Fruit fly (Drosophila melanogaster) whole organism, prepupa: ENCODE data around the gene Smyd5.

Experiments used
- Blimp-1 ChIP-seq: fragments of 200-800 bp; sonication (Bioruptor generic); optimal IDR thresholded peaks from 3 replicates; lab custom pipeline; 2017; ENCODE audit warnings: missing biosample characterization, missing genetic modification characterization, mild to moderate bottlenecking, moderate library complexity, missing genetic modification reagents
- CG10631 ChIP-seq: fragments of 200-800 bp; sonication (Bioruptor generic); optimal IDR thresholded peaks from 2 replicates; lab custom pipeline; 2016; ENCODE audit warnings: missing biosample characterization, missing genetic modification characterization
- CG10669 ChIP-seq: fragments of 200-800 bp; sonication (Bioruptor generic); optimal IDR thresholded peaks from 3 replicates; lab custom pipeline; 2018; ENCODE audit warnings: missing biosample characterization, mild to moderate bottlenecking, missing genetic modification characterization, moderate library complexity
- CG11902 ChIP-seq: fragments of 200-800 bp; sonication (Bioruptor generic); optimal IDR thresholded peaks from 3 replicates; lab custom pipeline; 2016; ENCODE audit warnings: missing biosample characterization, missing genetic modification characterization
- CG15336 ChIP-seq: fragments of 200-800 bp; sonication (Bioruptor generic); IDR thresholded peaks from 2 replicates; pipeline ENCODE4 v1.3.6; 2022; ENCODE audit warnings: missing biosample characterization, missing genetic modification characterization
- CG1621 ChIP-seq: fragments of 200-800 bp; sonication (Bioruptor generic); optimal IDR thresholded peaks from 3 replicates; lab custom pipeline; 2018; ENCODE audit warnings: missing biosample characterization, mild to moderate bottlenecking, missing genetic modification characterization
- CG16779 ChIP-seq: fragments of 200-800 bp; sonication (Bioruptor generic); optimal IDR thresholded peaks from 3 replicates; lab custom pipeline; 2017; ENCODE audit warnings: missing biosample characterization, mild to moderate bottlenecking, missing genetic modification characterization
- CG3032 ChIP-seq: fragments of 200-800 bp; optimal IDR thresholded peaks from 2 replicates; lab custom pipeline; 2019; ENCODE audit warnings: missing biosample characterization, mild to moderate bottlenecking, missing genetic modification characterization, moderate library complexity
- CG31627 ChIP-seq: fragments of 200-800 bp; sonication (Bioruptor generic); optimal IDR thresholded peaks from 3 replicates; lab custom pipeline; 2016; ENCODE audit warnings: missing biosample characterization, missing genetic modification characterization
- CG32006 ChIP-seq: fragments of 200-800 bp; sonication (Bioruptor generic); optimal IDR thresholded peaks from 3 replicates; lab custom pipeline; 2017; ENCODE audit warnings: missing biosample characterization, mild to moderate bottlenecking, missing genetic modification characterization
- CG34406 ChIP-seq: fragments of 200-800 bp; sonication (Bioruptor generic); optimal IDR thresholded peaks from 3 replicates; lab custom pipeline; 2016; ENCODE audit warnings: missing biosample characterization, missing genetic modification characterization
- CG3919 ChIP-seq: fragments of 200-800 bp; sonication (Bioruptor generic); optimal IDR thresholded peaks from 3 replicates; lab custom pipeline; 2016; ENCODE audit warnings: missing biosample characterization, missing genetic modification characterization
- CG4318 ChIP-seq: fragments of 200-800 bp; sonication (Bioruptor generic); optimal IDR thresholded peaks from 3 replicates; lab custom pipeline; 2017; ENCODE audit warnings: missing biosample characterization, mild to moderate bottlenecking, missing genetic modification characterization
- CG6163 ChIP-seq: fragments of 200-800 bp; sonication (Bioruptor generic); IDR thresholded peaks from 3 replicates; pipeline ENCODE4 v1.3.6; 2022; ENCODE audit warnings: missing biosample characterization, missing genetic modification characterization
- CG6276 ChIP-seq: fragments of 200-800 bp; sonication (Bioruptor generic); optimal IDR thresholded peaks from 2 replicates; lab custom pipeline; 2017; ENCODE audit warnings: missing biosample characterization, mild to moderate bottlenecking, missing genetic modification characterization
- CG6792 ChIP-seq: fragments of 200-800 bp; sonication (Bioruptor generic); optimal IDR thresholded peaks from 3 replicates; lab custom pipeline; 2016; ENCODE audit warnings: missing biosample characterization, missing genetic modification characterization
- CG6808 ChIP-seq: fragments of 200-800 bp; sonication (Bioruptor generic); optimal IDR thresholded peaks from 3 replicates; lab custom pipeline; 2017; ENCODE audit warnings: missing biosample characterization, missing genetic modification characterization, mild to moderate bottlenecking, moderate library complexity, missing genetic modification reagents
- CG6854 ChIP-seq: fragments of 200-800 bp; sonication (Bioruptor generic); optimal IDR thresholded peaks from 2 replicates; lab custom pipeline; 2017; ENCODE audit warnings: missing biosample characterization, mild to moderate bottlenecking, missing genetic modification characterization
- CG7368 ChIP-seq: fragments of 200-800 bp; sonication (Bioruptor generic); optimal IDR thresholded peaks from 3 replicates; lab custom pipeline; 2016; ENCODE audit warnings: missing biosample characterization, missing genetic modification characterization
- CG8119 ChIP-seq: fragments of 200-800 bp; sonication (Bioruptor generic); IDR thresholded peaks from 3 replicates; pipeline ENCODE4 v1.3.6; 2022; ENCODE audit warnings: missing biosample characterization, missing genetic modification characterization
- CG8319 ChIP-seq: fragments of 200-800 bp; sonication (Bioruptor generic); optimal IDR thresholded peaks from 3 replicates; lab custom pipeline; 2016; ENCODE audit warnings: missing biosample characterization, missing genetic modification characterization
- CG9139 ChIP-seq: fragments of 200-800 bp; sonication (Bioruptor generic); optimal IDR thresholded peaks from 3 replicates; lab custom pipeline; 2017; ENCODE audit warnings: missing biosample characterization, mild to moderate bottlenecking, missing genetic modification characterization
- Eip78C ChIP-seq: fragments of 200-800 bp; sonication (Bioruptor generic); peaks from one replicate; lab custom pipeline; 2016; ENCODE audit warnings: missing biosample characterization, missing genetic modification characterization
- Eip93F ChIP-seq: fragments of 200-800 bp; sonication (Bioruptor generic); optimal IDR thresholded peaks from 2 replicates; lab custom pipeline; 2016; ENCODE audit warnings: missing biosample characterization, mild to moderate bottlenecking, missing genetic modification characterization
- Hr39 ChIP-seq: fragments of 200-800 bp; sonication (Bioruptor generic); optimal IDR thresholded peaks from 2 replicates; lab custom pipeline; 2016; ENCODE audit warnings: missing biosample characterization, missing genetic modification characterization
- Hr4 ChIP-seq: fragments of 200-800 bp; sonication (Bioruptor generic); optimal IDR thresholded peaks from 3 replicates; lab custom pipeline; 2016; ENCODE audit warnings: missing biosample characterization, missing genetic modification characterization
- Lpt ChIP-seq: fragments of 200-800 bp; sonication (Bioruptor generic); optimal IDR thresholded peaks from 3 replicates; lab custom pipeline; 2016; ENCODE audit warnings: missing biosample characterization, missing genetic modification characterization
- Met ChIP-seq: fragments of 200-800 bp; sonication (Bioruptor generic); optimal IDR thresholded peaks from 3 replicates; lab custom pipeline; 2016; ENCODE audit warnings: missing biosample characterization, missing genetic modification characterization
- OdsH ChIP-seq: fragments of 200-800 bp; sonication (Bioruptor generic); optimal IDR thresholded peaks from 3 replicates; lab custom pipeline; 2016; ENCODE audit warnings: missing biosample characterization, missing genetic modification characterization
- Sox102F ChIP-seq: fragments of 200-800 bp; sonication (Bioruptor generic); optimal IDR thresholded peaks from 2 replicates; lab custom pipeline; 2016; ENCODE audit warnings: missing biosample characterization, mild to moderate bottlenecking, missing genetic modification characterization
- Sox14 ChIP-seq: fragments of 200-800 bp; sonication (Bioruptor generic); optimal IDR thresholded peaks from 3 replicates; lab custom pipeline; 2016; ENCODE audit warnings: missing biosample characterization, missing genetic modification characterization
- Sox15 ChIP-seq: fragments of 200-800 bp; sonication (Bioruptor generic); optimal IDR thresholded peaks from 3 replicates; lab custom pipeline; 2016; ENCODE audit warnings: missing biosample characterization, missing genetic modification characterization
- acj6 ChIP-seq: fragments of 200-800 bp; sonication (Bioruptor generic); optimal IDR thresholded peaks from 3 replicates; lab custom pipeline; 2016; ENCODE audit warnings: missing biosample characterization, missing genetic modification characterization
- dsx ChIP-seq: fragments of 200-800 bp; optimal IDR thresholded peaks from 3 replicates; lab custom pipeline; 2019; ENCODE audit warnings: missing biosample characterization, mild to moderate bottlenecking, missing genetic modification characterization, moderate library complexity; ENCODE audit not compliant: poor library complexity, severe bottlenecking
- eg ChIP-seq: fragments of 200-800 bp; sonication (Bioruptor generic); IDR thresholded peaks from 3 replicates; pipeline ENCODE4 v1.3.6; 2022; ENCODE audit warnings: missing biosample characterization, missing genetic modification characterization
- esn ChIP-seq: fragments of 200-800 bp; sonication (Bioruptor generic); optimal IDR thresholded peaks from 2 replicates; lab custom pipeline; 2016; ENCODE audit warnings: missing biosample characterization, mild to moderate bottlenecking, missing genetic modification characterization, moderate library complexity
- fd85E ChIP-seq: fragments of 200-800 bp; sonication (Bioruptor generic); optimal IDR thresholded peaks from 3 replicates; lab custom pipeline; 2016; ENCODE audit warnings: missing biosample characterization, missing genetic modification characterization
- fkh ChIP-seq: fragments of 200-800 bp; sonication (Bioruptor generic); optimal IDR thresholded peaks from 3 replicates; lab custom pipeline; 2017; ENCODE audit warnings: missing biosample characterization, mild to moderate bottlenecking, missing genetic modification characterization, moderate library complexity
- lz ChIP-seq: fragments of 200-800 bp; sonication (Bioruptor generic); optimal IDR thresholded peaks from 3 replicates; lab custom pipeline; 2016; ENCODE audit warnings: missing biosample characterization, missing genetic modification characterization
- net ChIP-seq: fragments of 200-800 bp; sonication (Bioruptor generic); optimal IDR thresholded peaks from 3 replicates; lab custom pipeline; 2016; ENCODE audit warnings: missing biosample characterization, missing genetic modification characterization
- pdm3 ChIP-seq: fragments of 200-800 bp; sonication (Bioruptor generic); optimal IDR thresholded peaks from 3 replicates; lab custom pipeline; 2016; ENCODE audit warnings: missing biosample characterization, missing genetic modification characterization
- salr ChIP-seq, 2 experiments: fragments of 200-800 bp; sonication (Bioruptor generic); optimal IDR thresholded peaks; 3 replicates each; lab custom pipeline; 2016 to 2018; ENCODE audit warnings: missing biosample characterization in 2 of 2, missing genetic modification characterization in 2 of 2, mild to moderate bottlenecking in 1 of 2
- spab ChIP-seq: fragments of 200-800 bp; sonication (Bioruptor generic); optimal IDR thresholded peaks from 2 replicates; lab custom pipeline; 2017; ENCODE audit warnings: missing biosample characterization, mild to moderate bottlenecking, missing genetic modification characterization, missing genetic modification reagents
- ss ChIP-seq, 2 experiments: fragments of 200-800 bp; sonication (Bioruptor generic); optimal IDR thresholded peaks; 2 replicates in 1 of 2; 3 replicates in 1 of 2; lab custom pipeline; 2017 to 2018; ENCODE audit warnings: mild to moderate bottlenecking in 2 of 2, missing biosample characterization in 2 of 2, missing genetic modification characterization in 2 of 2, moderate library complexity in 1 of 2
- svp ChIP-seq: fragments of 200-800 bp; sonication (Bioruptor generic); peaks from one replicate; lab custom pipeline; 2016; ENCODE audit warnings: missing biosample characterization, missing genetic modification characterization
- topi ChIP-seq: fragments of 200-800 bp; sonication (Bioruptor generic); optimal IDR thresholded peaks from 3 replicates; lab custom pipeline; 2016; ENCODE audit warnings: missing biosample characterization, missing genetic modification characterization
- vri ChIP-seq: fragments of 200-800 bp; sonication (Bioruptor generic); optimal IDR thresholded peaks from 3 replicates; lab custom pipeline; 2016; ENCODE audit warnings: missing biosample characterization, mild to moderate bottlenecking, missing genetic modification characterization

Smyd5 gene

dm6 chr3R:21218733-21219165 is at the start of gene Smyd5, which contains the start of gene Oga:
Gene Smyd5 (minus strand): TSS chr3R:21218791.
Gene Oga (plus strand): TSS chr3R:21219077.
- TF ChIP-seq CG31627 (GFP tag; lab: Kevin White, UChicago) (peak; percentile 14), CG6163 (no peak), CG6276 (no peak), ss (GFP tag; optimal IDR thresholded peaks at IDR 0.05; lab: Kevin White, UChicago) (no peak), acj6 (GFP tag; lab: Kevin White, UChicago) (peak; percentile 25), Sox14 (peak; percentile 24), CG3032 (peak; percentile 8), esn (GFP tag; lab: Kevin White, UChicago) (peak; percentile 48), Hr39 (peak; percentile 14), CG6854 (no peak), Lpt (GFP tag; lab: Kevin White, UChicago) (no peak), lz (GFP tag; lab: Kevin White, UChicago) (peak; percentile 37), Eip78C (GFP tag; lab: Kevin White, UChicago) (peak; percentile 76), salr (GFP tag; optimal IDR thresholded peaks at IDR 0.05; lab: Kevin White, UChicago) (no peak), fkh (peak; percentile 68), topi (peak; percentile 30), Blimp-1 (no peak), Sox102F (GFP tag; lab: Kevin White, UChicago) (no peak)

dm6 chr3R:21267972-21268512 is 49.5 kb upstream of the Smyd5 start:
- no peak for TF ChIP-seq Eip78C (GFP tag; lab: Kevin White, UChicago)
- TF ChIP-seq CG6808 (GFP tag; lab: Kevin White, UChicago), result peak; percentile 22
- peak in 1 of 2 experiments; percentile 44 for TF ChIP-seq ss (GFP tag; optimal IDR thresholded peaks at IDR 0.05; lab: Kevin White, UChicago)
- TF ChIP-seq Lpt (GFP tag; lab: Kevin White, UChicago), result no peak

- TF ChIP-seq CG6792 (no peak), CG16779 (tag; lab: Kevin White, UChicago) (no peak), Eip93F (GFP tag; lab: Kevin White, UChicago) (no peak), CG11902 (GFP tag; lab: Kevin White, UChicago) (no peak), acj6 (GFP tag; lab: Kevin White, UChicago) (no peak), Met (no peak), CG32006 (GFP tag; lab: Kevin White, UChicago) (no peak), lz (GFP tag; lab: Kevin White, UChicago) (no peak), CG10669 (no peak), CG7368 (GFP tag; lab: Kevin White, UChicago) (no peak), CG4318 (GFP tag; lab: Kevin White, UChicago) (no peak), topi (peak; percentile 6), CG15336 (peak; percentile 27; the same call in 1 of the 2 replicates), CG10631 (no peak), CG34406 (GFP tag; lab: Kevin White, UChicago) (peak; percentile 33), pdm3 (no peak), CG8319 (GFP tag; lab: Kevin White, UChicago) (no peak), CG3919 (GFP tag; lab: Kevin White, UChicago) (peak; percentile 35), Sox15 (GFP tag; lab: Kevin White, UChicago) (no peak), OdsH (peak; percentile 25), dsx (GFP tag; lab: Kevin White, UChicago) (no peak), CG8119 (GFP tag; lab: Robert Waterston, UW) (no peak), esn (GFP tag; lab: Kevin White, UChicago) (no peak), spab (no peak), Blimp-1 (no peak), Hr39 (no peak), eg (GFP tag; lab: Robert Waterston, UW) (peak; percentile 56; the same call in 2 of the 3 replicates), net (GFP tag; lab: Kevin White, UChicago) (peak; percentile 33), CG1621 (tag; lab: Kevin White, UChicago) (peak; percentile 49), CG9139 (GFP tag; lab: Kevin White, UChicago) (no peak), vri (GFP tag; lab: Kevin White, UChicago) (no peak), CG6276 (no peak), CG3032 (no peak), fd85E (GFP tag; lab: Kevin White, UChicago) (no peak), Hr4 (GFP tag; lab: Kevin White, UChicago) (no peak), ss (GFP tag; optimal IDR thresholded peaks at IDR 0.05; lab: Kevin White, UChicago) (no peak), svp (GFP tag; lab: Kevin White, UChicago) (no peak)
Observed at dm6 chr3R:21263177-21263576, 44.6 kb upstream of the Smyd5 start.
